Fruit fly (Drosophila melanogaster): ENCODE measurements around the gene CG15370.

Gene CG15370

dm6 chrX:9201866-9202681 lies 23.2 kb upstream of the CG15370 start (continued):
- TF ChIP-seq CG9932 (GFP tag; IDR thresholded peaks at IDR 0.05) (peak; percentile 95), lab (GFP tag; optimal IDR thresholded peaks at IDR 0.05) (peak; percentile 95), crp (GFP tag; optimal IDR thresholded peaks at IDR 0.05) (no peak), CG7745 (tag; optimal IDR thresholded peaks at IDR 0.05) (no peak), Fer3 (tag; optimal IDR thresholded peaks at IDR 0.05) (peak; percentile 87), unc-4 (GFP tag; IDR thresholded peaks at IDR 0.05; ENCODE audit: partially characterized antibody) (no peak), Aef1 (GFP tag; IDR thresholded peaks at IDR 0.05) (peak; percentile 71; the same call in 2 of the 3 replicates), nerfin-2 (GFP tag; IDR thresholded peaks at IDR 0.05; ENCODE audit: partially characterized antibody) (no peak), CG14441 (GFP tag; IDR thresholded peaks at IDR 0.05) (peak; percentile 86), CG13424 (tag; optimal IDR thresholded peaks at IDR 0.05) (peak; percentile 66), CG8944 (GFP tag; optimal IDR thresholded peaks at IDR 0.05) (no peak), CG4820 (GFP tag; optimal IDR thresholded peaks at IDR 0.05) (no peak), hb (GFP tag; IDR thresholded peaks at IDR 0.05; ENCODE audit: partially characterized antibody) (no peak), org-1 (GFP tag; optimal IDR thresholded peaks at IDR 0.05) (peak; percentile 29), ci (GFP tag; IDR thresholded peaks at IDR 0.05) (peak; percentile 61; the same call in 1 of the 3 replicates), CG2199 (GFP tag; IDR thresholded peaks at IDR 0.05) (no peak), CG18619 (GFP tag; optimal IDR thresholded peaks at IDR 0.05) (peak; percentile 71), CG10654 (GFP tag; optimal IDR thresholded peaks at IDR 0.05) (no peak), Doc2 (GFP tag; IDR thresholded peaks at IDR 0.05) (peak; percentile 40; the same call in 1 of the 2 replicates), otp (GFP tag; IDR thresholded peaks at IDR 0.05) (peak; percentile 78; the same call in 2 of the 3 replicates)

dm6 chrX:9210787-9211186 lies 14.4 kb upstream of the CG15370 start, which contains the start of gene SmydA-9:
SmydA-9 (minus strand) TSS chrX:9210887.
- TF ChIP-seq row (GFP tag; IDR thresholded peaks at IDR 0.05): peak; percentile 32; the same call in 2 of the 3 replicates
- peak; percentile 25; the same call in 1 of the 2 replicates for TF ChIP-seq HLH3B (GFP tag; IDR thresholded peaks at IDR 0.05)
- TF ChIP-seq HHEX (GFP tag; optimal IDR thresholded peaks at IDR 0.05): no peak
- TF ChIP-seq gem (tag; optimal IDR thresholded peaks at IDR 0.05): peak; percentile 18
- TF ChIP-seq peb (GFP tag; IDR thresholded peaks at IDR 0.05): no peak
- peak; percentile 24 for TF ChIP-seq CG11504 (tag; optimal IDR thresholded peaks at IDR 0.05)

- no peak for TF ChIP-seq grau (tag; optimal IDR thresholded peaks at IDR 0.05)
- TF ChIP-seq B-H2 (GFP tag; optimal IDR thresholded peaks at IDR 0.05): no peak
- TF ChIP-seq Atf3 (GFP tag; optimal IDR thresholded peaks at IDR 0.05): no peak
- no peak for TF ChIP-seq chif (GFP tag; optimal IDR thresholded peaks at IDR 0.05)
- no peak for TF ChIP-seq CG10979 (tag; optimal IDR thresholded peaks at IDR 0.05)
- no peak for TF ChIP-seq CG8478 (optimal IDR thresholded peaks at IDR 0.05)
- no peak for TF ChIP-seq CG2202 (tag; optimal IDR thresholded peaks at IDR 0.05)
- no peak for TF ChIP-seq Doc2 (GFP tag; IDR thresholded peaks at IDR 0.05)
- no peak for TF ChIP-seq pzg (GFP tag; optimal IDR thresholded peaks at IDR 0.05)
- no peak for TF ChIP-seq ewg (GFP tag; optimal IDR thresholded peaks at IDR 0.05)
- TF ChIP-seq CG3995 (GFP tag; optimal IDR thresholded peaks at IDR 0.05): no peak
- TF ChIP-seq croc (GFP tag; conservative IDR thresholded peaks at IDR 0.05): no peak
- TF ChIP-seq CG32532 (GFP tag; IDR thresholded peaks at IDR 0.05): no peak
- TF ChIP-seq CG1832 (GFP tag; optimal IDR thresholded peaks at IDR 0.05): no peak
- TF ChIP-seq CG10543 (GFP tag; optimal IDR thresholded peaks at IDR 0.05): no peak
- TF ChIP-seq CG4424 (GFP tag; optimal IDR thresholded peaks at IDR 0.05): no peak
Observed at dm6 chrX:9214576-9214975, 10.7 kb upstream of the CG15370 start, which contains the start of gene Obp8a. Obp8a (plus strand) TSS chrX:9214876.
